Fruit fly (Drosophila melanogaster) whole organism, embryonic: ENCODE results near the gene eIF3l.

Experiments
- Aef1 ChIP-seq: fragments of 200-800 bp; sonication (Bioruptor generic); IDR thresholded peaks from 3 replicates; pipeline ENCODE4 v1.3.6; 2022; ENCODE audit warnings: missing biosample characterization, missing genetic modification characterization
- CG10209 ChIP-seq: fragments of 200-800 bp; sonication (Bioruptor generic); optimal IDR thresholded peaks from 3 replicates; lab custom pipeline; 2017; ENCODE audit warnings: missing biosample characterization, mild to moderate bottlenecking, missing genetic modification characterization, missing genetic modification reagents
- CG1024 ChIP-seq: fragments of 200-800 bp; sonication (Bioruptor generic); IDR thresholded peaks from 2 replicates; pipeline ENCODE4 v1.3.6; 2022; ENCODE audit warnings: missing biosample characterization, missing genetic modification characterization
- CG11695 ChIP-seq: fragments of 200-800 bp; sonication (Bioruptor generic); IDR thresholded peaks from 3 replicates; pipeline ENCODE4 v1.3.6; 2022; ENCODE audit warnings: missing biosample characterization, missing genetic modification characterization
- CG11723 ChIP-seq: fragments of 200-800 bp; sonication (Bioruptor generic); optimal IDR thresholded peaks from 2 replicates; lab custom pipeline; 2017; ENCODE audit warnings: missing biosample characterization, mild to moderate bottlenecking, missing genetic modification characterization
- CG12299 ChIP-seq: fragments of 200-800 bp; sonication (Bioruptor generic); optimal IDR thresholded peaks from 2 replicates; lab custom pipeline; 2018; ENCODE audit warnings: missing biosample characterization, mild to moderate bottlenecking, missing genetic modification characterization
- CG14441 ChIP-seq: fragments of 200-800 bp; sonication (Bioruptor generic); IDR thresholded peaks from 2 replicates; pipeline ENCODE4 v1.3.6; 2022; ENCODE audit warnings: missing biosample characterization, missing genetic modification characterization
- CG15601 ChIP-seq: fragments of 200-800 bp; sonication (Bioruptor generic); optimal IDR thresholded peaks from 3 replicates; lab custom pipeline; 2019; ENCODE audit warnings: missing biosample characterization, mild to moderate bottlenecking, missing genetic modification characterization, moderate library complexity
- CG1647 ChIP-seq: fragments of 200-800 bp; sonication (Bioruptor generic); optimal IDR thresholded peaks from 3 replicates; lab custom pipeline; 2016; ENCODE audit warnings: missing biosample characterization, missing genetic modification characterization
- CG17829 ChIP-seq: fragments of 200-800 bp; optimal IDR thresholded peaks from 2 replicates; lab custom pipeline; 2019; ENCODE audit warnings: missing biosample characterization, mild to moderate bottlenecking, missing genetic modification characterization, moderate library complexity
- CG18476 ChIP-seq: fragments of 200-800 bp; sonication (Bioruptor generic); optimal IDR thresholded peaks from 2 replicates; lab custom pipeline; 2016; ENCODE audit warnings: missing biosample characterization, mild to moderate bottlenecking, missing genetic modification characterization
- CG2875 ChIP-seq: fragments of 200-800 bp; sonication (Bioruptor generic); optimal IDR thresholded peaks from 2 replicates; lab custom pipeline; 2017; ENCODE audit warnings: missing biosample characterization, mild to moderate bottlenecking, missing genetic modification characterization, missing genetic modification reagents
- CG43689 ChIP-seq: fragments of 200-800 bp; sonication (Bioruptor generic); IDR thresholded peaks from 2 replicates; pipeline ENCODE4 v1.3.6; 2022; ENCODE audit warnings: missing biosample characterization, missing genetic modification characterization
- CG7786 ChIP-seq: fragments of 200-800 bp; sonication (Bioruptor generic); optimal IDR thresholded peaks from 2 replicates; lab custom pipeline; 2016; ENCODE audit warnings: missing biosample characterization, missing genetic modification characterization
- CG8281 ChIP-seq: fragments of 200-800 bp; sonication (Bioruptor generic); optimal IDR thresholded peaks from 2 replicates; lab custom pipeline; 2018; ENCODE audit warnings: missing biosample characterization, mild to moderate bottlenecking, missing genetic modification characterization, moderate library complexity
- D19B ChIP-seq: fragments of 200-800 bp; sonication (Bioruptor generic); optimal IDR thresholded peaks from 2 replicates; lab custom pipeline; 2017; ENCODE audit warnings: missing biosample characterization, mild to moderate bottlenecking, missing genetic modification characterization
- Dip2 ChIP-seq: fragments of 200-800 bp; sonication (Bioruptor generic); IDR thresholded peaks from 2 replicates; pipeline ENCODE4 v1.3.6; 2022; ENCODE audit warnings: missing biosample characterization, missing genetic modification characterization
- Doc2 ChIP-seq: fragments of 200-800 bp; sonication (Bioruptor generic); IDR thresholded peaks from 2 replicates; pipeline ENCODE4 v1.3.6; 2022; ENCODE audit warnings: missing biosample characterization, missing genetic modification characterization
- E2f2 ChIP-seq: fragments of 200-800 bp; sonication (Bioruptor generic); IDR thresholded peaks from 2 replicates; pipeline ENCODE4 v1.3.6; 2022; ENCODE audit warnings: missing biosample characterization, missing genetic modification characterization
- HLH3B ChIP-seq: fragments of 200-800 bp; sonication (Bioruptor generic); IDR thresholded peaks from 2 replicates; pipeline ENCODE4 v1.3.6; 2022; ENCODE audit warnings: missing biosample characterization, missing genetic modification characterization
- Hmx ChIP-seq: fragments of 200-800 bp; sonication (Bioruptor generic); optimal IDR thresholded peaks from 2 replicates; lab custom pipeline; 2016; ENCODE audit warnings: missing biosample characterization, missing genetic modification characterization
- Oli ChIP-seq: fragments of 200-800 bp; sonication (Bioruptor generic); optimal IDR thresholded peaks from 2 replicates; lab custom pipeline; 2018; ENCODE audit warnings: missing biosample characterization, mild to moderate bottlenecking, missing genetic modification characterization, moderate library complexity
- Sin3A ChIP-seq: fragments of >200 bp; optimal IDR thresholded peaks from 2 replicates; lab custom pipeline; 2018
- Six4 ChIP-seq: fragments of 200-800 bp; sonication (Bioruptor generic); optimal IDR thresholded peaks from 2 replicates; lab custom pipeline; 2016; ENCODE audit warnings: missing biosample characterization, missing genetic modification characterization
- TFAM ChIP-seq: fragments of 200-800 bp; sonication (Bioruptor generic); optimal IDR thresholded peaks from 2 replicates; lab custom pipeline; 2017; ENCODE audit warnings: missing biosample characterization, missing genetic modification characterization, inconsistent platforms
- Xbp1 ChIP-seq: fragments of 200-800 bp; sonication (Bioruptor generic); optimal IDR thresholded peaks from 3 replicates; lab custom pipeline; 2016; ENCODE audit warnings: missing biosample characterization, mild to moderate bottlenecking, missing genetic modification characterization
- aop ChIP-seq: fragments of 200-800 bp; sonication (Bioruptor generic); IDR thresholded peaks from 2 replicates; pipeline ENCODE4 v1.3.6; 2022; ENCODE audit warnings: missing biosample characterization, missing genetic modification characterization
- ap ChIP-seq: fragments of 200-800 bp; sonication (Bioruptor generic); IDR thresholded peaks from 2 replicates; pipeline ENCODE4 v1.3.6; 2022; ENCODE audit warnings: missing biosample characterization, missing genetic modification characterization
- br ChIP-seq: fragments of >200 bp; optimal IDR thresholded peaks from 2 replicates; lab custom pipeline; 2017
- caup ChIP-seq: fragments of 200-800 bp; sonication (Bioruptor generic); optimal IDR thresholded peaks from 3 replicates; lab custom pipeline; 2017; ENCODE audit warnings: missing biosample characterization, mild to moderate bottlenecking, missing genetic modification characterization, moderate library complexity; ENCODE audit not compliant: severe bottlenecking
- chinmo ChIP-seq: fragments of 200-800 bp; sonication (Bioruptor generic); IDR thresholded peaks from 4 replicates; pipeline ENCODE4 v1.3.6; 2022; ENCODE audit warnings: missing biosample characterization, missing genetic modification characterization; ENCODE audit not compliant: partially characterized antibody
- croc ChIP-seq: fragments of 200-800 bp; sonication (Bioruptor generic); conservative IDR thresholded peaks from 3 replicates; pipeline ENCODE4 v1.3.6; 2022; ENCODE audit warnings: missing biosample characterization, missing genetic modification characterization
- dan ChIP-seq: fragments of 200-800 bp; sonication (Bioruptor generic); IDR thresholded peaks from 2 replicates; pipeline ENCODE4 v1.3.6; 2022; ENCODE audit warnings: missing biosample characterization, missing genetic modification characterization
- danr ChIP-seq: fragments of 200-800 bp; sonication (Bioruptor generic); IDR thresholded peaks from 2 replicates; pipeline ENCODE4 v1.3.6; 2022; ENCODE audit warnings: missing biosample characterization, missing genetic modification characterization
- dimm ChIP-seq: fragments of 200-800 bp; sonication (Bioruptor generic); IDR thresholded peaks from 2 replicates; pipeline ENCODE4 v1.3.6; 2022; ENCODE audit warnings: missing biosample characterization, missing genetic modification characterization
- dmrt11E ChIP-seq: fragments of 200-800 bp; sonication (Bioruptor generic); optimal IDR thresholded peaks from 3 replicates; lab custom pipeline; 2018; ENCODE audit warnings: missing biosample characterization, mild to moderate bottlenecking, missing genetic modification characterization, moderate library complexity
- dpn ChIP-seq, 2 experiments: fragments of 200-800 bp; sonication (Bioruptor generic); optimal IDR thresholded peaks; 3 replicates each; lab custom pipeline; 2016; ENCODE audit warnings: missing biosample characterization in 2 of 2, missing genetic modification characterization in 2 of 2
- fu2 ChIP-seq: fragments of 200-800 bp; sonication (Bioruptor generic); optimal IDR thresholded peaks from 2 replicates; lab custom pipeline; 2016; ENCODE audit warnings: missing biosample characterization, missing genetic modification characterization
- gfzf ChIP-seq: fragments of 200-800 bp; sonication (Bioruptor generic); optimal IDR thresholded peaks from 2 replicates; lab custom pipeline; 2016; ENCODE audit warnings: missing biosample characterization, mild to moderate bottlenecking, missing genetic modification characterization, moderate library complexity
- h ChIP-seq: fragments of >200 bp; optimal IDR thresholded peaks from 2 replicates; lab custom pipeline; 2017
- jigr1 ChIP-seq: fragments of 200-800 bp; sonication (Bioruptor generic); IDR thresholded peaks from 3 replicates; pipeline ENCODE4 v1.3.6; 2022; ENCODE audit warnings: missing biosample characterization, missing genetic modification characterization
- kni ChIP-seq: fragments of 200-800 bp; sonication (Bioruptor generic); optimal IDR thresholded peaks from 3 replicates; lab custom pipeline; 2017; ENCODE audit warnings: mild to moderate bottlenecking, missing biosample characterization, missing genetic modification reagents, missing genetic modification characterization
- otp ChIP-seq: fragments of 200-800 bp; sonication (Bioruptor generic); IDR thresholded peaks from 3 replicates; pipeline ENCODE4, ENCODE4 v1.3.6; 2022; ENCODE audit warnings: missing biosample characterization, missing genetic modification characterization
- pita ChIP-seq: fragments of 200-800 bp; sonication (Bioruptor generic); optimal IDR thresholded peaks from 2 replicates; lab custom pipeline; 2017; ENCODE audit warnings: missing biosample characterization, mild to moderate bottlenecking, missing genetic modification characterization
- pnt ChIP-seq: fragments of 200-800 bp; sonication (Bioruptor generic); optimal IDR thresholded peaks from 3 replicates; lab custom pipeline; 2016; ENCODE audit warnings: missing biosample characterization, missing genetic modification characterization
- ro ChIP-seq: fragments of 200-800 bp; sonication (Bioruptor generic); IDR thresholded peaks from 2 replicates; pipeline ENCODE4 v1.3.6; 2022; ENCODE audit warnings: missing biosample characterization, missing genetic modification characterization
- sd ChIP-seq: fragments of 200-800 bp; sonication (Bioruptor generic); optimal IDR thresholded peaks from 3 replicates; lab custom pipeline; 2018; ENCODE audit warnings: missing biosample characterization, mild to moderate bottlenecking, missing genetic modification characterization, moderate library complexity
- sens ChIP-seq: fragments of 200-800 bp; sonication (Bioruptor generic); peaks from one replicate; lab custom pipeline; 2016; ENCODE audit warnings: missing biosample characterization, missing genetic modification characterization
- sisA ChIP-seq: fragments of 200-800 bp; sonication (Bioruptor generic); IDR thresholded peaks from 2 replicates; pipeline ENCODE4 v1.3.6; 2022; ENCODE audit warnings: missing biosample characterization, missing genetic modification characterization
- sqz ChIP-seq: fragments of 200-800 bp; sonication (Bioruptor generic); optimal IDR thresholded peaks from 3 replicates; lab custom pipeline; 2018; ENCODE audit warnings: missing biosample characterization, mild to moderate bottlenecking, missing genetic modification characterization
- usp ChIP-seq: fragments of >200 bp; optimal IDR thresholded peaks from 2 replicates; lab custom pipeline; 2017; ENCODE audit warnings: missing biosample characterization, missing genetic modification characterization
- vnd ChIP-seq: fragments of 200-800 bp; sonication (Bioruptor generic); IDR thresholded peaks from 3 replicates; pipeline ENCODE4 v1.3.6; 2022; ENCODE audit warnings: missing biosample characterization, missing genetic modification characterization; ENCODE audit not compliant: partially characterized antibody
- zen2 ChIP-seq: fragments of 200-800 bp; sonication (Bioruptor generic); IDR thresholded peaks from 3 replicates; pipeline ENCODE4 v1.3.6; 2022; ENCODE audit warnings: missing biosample characterization, missing genetic modification characterization; ENCODE audit not compliant: partially characterized antibody

The eIF3l gene

DNA sequence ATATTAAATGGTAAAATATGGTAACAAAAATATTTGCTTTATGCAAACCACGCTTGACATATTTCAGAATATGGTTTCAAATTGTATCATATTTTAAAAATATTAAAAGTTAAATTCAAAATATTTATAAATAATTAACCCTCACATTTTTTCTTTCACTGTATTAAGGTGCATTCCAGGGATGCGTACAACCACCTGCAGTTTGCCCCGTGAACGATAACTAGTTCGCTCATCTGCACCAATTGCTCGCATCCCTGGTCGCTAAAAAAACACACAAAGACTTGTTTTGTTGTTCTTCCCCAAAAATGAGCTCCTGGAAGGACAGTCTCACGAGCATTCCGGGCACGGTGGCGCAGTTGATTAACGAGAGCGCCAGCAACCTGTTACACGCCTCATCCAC is 14.0 kb downstream of the eIF3l start, which contains the start of gene DEF8 (continued):
- peak; percentile 19 for TF ChIP-seq pnt (GFP tag; lab: Kevin White, UChicago)
- TF ChIP-seq croc = peak; percentile 69
- TF ChIP-seq danr (GFP tag; lab: Robert Waterston, UW) = peak; percentile 26; the same call in 1 of the 2 replicates
- TF ChIP-seq otp = peak; percentile 65; the same call in 1 of the 3 replicates
- peak; percentile 87 for TF ChIP-seq CG15601 (tag; lab: Kevin White, UChicago)
- TF ChIP-seq fu2 = peak; percentile 18
- TF ChIP-seq sens (GFP tag; lab: Kevin White, UChicago) = peak; percentile 85
- peak; percentile 73 for TF ChIP-seq CG43689
- TF ChIP-seq Oli (tag; lab: Kevin White, UChicago) = peak; percentile 85
- no peak for TF ChIP-seq Doc2
- TF ChIP-seq CG10209 (GFP tag; lab: Kevin White, UChicago) = peak; percentile 80
- TF ChIP-seq CG7786 (GFP tag; lab: Kevin White, UChicago) = peak; percentile 3
- TF ChIP-seq kni (GFP tag; lab: Kevin White, UChicago) = peak; percentile 40
- TF ChIP-seq aop (GFP tag; lab: Robert Waterston, UW) = peak; percentile 55; the same call in 1 of the 2 replicates
- TF ChIP-seq Xbp1 (GFP tag; lab: Kevin White, UChicago) = peak; percentile 86
- peak; percentile 57 for TF ChIP-seq caup
- no peak for TF ChIP-seq h (lab: Kevin White, UChicago)
- no peak for TF ChIP-seq vnd (GFP tag; lab: Robert Waterston, UW)
- peak; percentile 49; the same call in 1 of the 2 replicates for TF ChIP-seq dimm (GFP tag; lab: Robert Waterston, UW)
- TF ChIP-seq gfzf (GFP tag; lab: Kevin White, UChicago) = no peak
- peak; percentile 61 for TF ChIP-seq CG8281 (tag; lab: Kevin White, UChicago)
- TF ChIP-seq sisA (GFP tag; lab: Robert Waterston, UW) = peak; percentile 78
- TF ChIP-seq CG1647 (GFP tag; lab: Kevin White, UChicago) = peak; percentile 45
- TF ChIP-seq Sin3A (lab: Kevin White, UChicago) = peak; percentile 60
- no peak for TF ChIP-seq D19B (GFP tag; lab: Kevin White, UChicago)
- TF ChIP-seq Hmx (GFP tag; lab: Kevin White, UChicago) = no peak
- peak; percentile 91 for TF ChIP-seq dmrt11E
- peak; percentile 56 for TF ChIP-seq CG2875 (GFP tag; lab: Kevin White, UChicago)
- TF ChIP-seq br (lab: Kevin White, UChicago) = no peak
- peak; percentile 77 for TF ChIP-seq Aef1 (GFP tag; lab: Robert Waterston, UW)
- peak; percentile 33 to 88 for TF ChIP-seq dpn (GFP tag; optimal IDR thresholded peaks at IDR 0.05; lab: Kevin White, UChicago)
- peak; percentile 71 for TF ChIP-seq E2f2 (GFP tag; lab: Robert Waterston, UW)
- peak; percentile 85 for TF ChIP-seq sqz
- no peak for TF ChIP-seq pita (GFP tag; lab: Kevin White, UChicago)
- TF ChIP-seq usp (GFP tag; lab: Kevin White, UChicago) = no peak
- peak; percentile 78 for TF ChIP-seq CG12299
- no peak for TF ChIP-seq Dip2 (GFP tag; lab: Robert Waterston, UW)
- peak; percentile 89 for TF ChIP-seq CG17829 (tag; lab: Kevin White, UChicago)
- no peak for TF ChIP-seq zen2 (GFP tag; lab: Robert Waterston, UW)
- no peak for TF ChIP-seq jigr1 (GFP tag; lab: Robert Waterston, UW)
- peak; percentile 65 for TF ChIP-seq ro (GFP tag; lab: Robert Waterston, UW)
- peak; percentile 93 for TF ChIP-seq sd (tag; lab: Kevin White, UChicago)
- peak; percentile 87 for TF ChIP-seq ap (GFP tag; lab: Robert Waterston, UW)
- TF ChIP-seq CG18476 (GFP tag; lab: Kevin White, UChicago) = peak; percentile 63
- peak; percentile 68 for TF ChIP-seq CG11723 (GFP tag; lab: Kevin White, UChicago)
- peak; percentile 88 for TF ChIP-seq CG11695 (GFP tag; lab: Robert Waterston, UW)
- TF ChIP-seq CG14441 = peak; percentile 76
- peak; percentile 94 for TF ChIP-seq HLH3B
- TF ChIP-seq dan (GFP tag; lab: Robert Waterston, UW) = no peak
- peak; percentile 74; the same call in 1 of the 2 replicates for TF ChIP-seq CG1024
- peak; percentile 90 for TF ChIP-seq chinmo (GFP tag; lab: Robert Waterston, UW)
- TF ChIP-seq TFAM (GFP tag; lab: Kevin White, UChicago) = no peak
- peak; percentile 51 for TF ChIP-seq Six4
